Fruit fly (Drosophila melanogaster): Measurements from ENCODE around the gene csw.
A peak's percentile ranks its signal among the peaks of the same experiment; 100 is the strongest.

The csw gene

dm6 chrX:2158668-2159163 lies 64.7 kb downstream of the csw start, which contains the start of gene wapl:
TSS of gene wapl (minus strand) at chrX:2158983.
- TF ChIP-seq CG8478 (optimal IDR thresholded peaks at IDR 0.05) (no peak), CTCF (optimal IDR thresholded peaks at IDR 0.05) (peak; percentile 2 to 35)

- TF ChIP-seq CTCF (optimal IDR thresholded peaks at IDR 0.05) (no peak), CG8478 (optimal IDR thresholded peaks at IDR 0.05) (no peak)
These were observed 67.0 kb downstream of the csw start for dm6 chrX:2161020-2161419.

dm6 chrX:2162130-2162907 lies 68.3 kb downstream of the csw start, which contains the start of the genes Cyp4d1 and CG3630:
TSS of gene Cyp4d1 (minus strand) at chrX:2162180.
TSS of gene CG3630 (plus strand) at chrX:2162196.
- TF ChIP-seq CG8478 (optimal IDR thresholded peaks at IDR 0.05) (no peak), CTCF (optimal IDR thresholded peaks at IDR 0.05) (no peak)

dm6 chrX:2163358-2163757 lies 69.3 kb downstream of the csw start:
- no peak for TF ChIP-seq CTCF (optimal IDR thresholded peaks at IDR 0.05)
- TF ChIP-seq CG8478 (optimal IDR thresholded peaks at IDR 0.05): no peak

All from S2 (cell line).